Worm (Caenorhabditis elegans) whole organism, mixed stage, embryonic: ENCODE data around the gene nlp-1.

ENCODE experiments used
- M03D4.4 ChIP-seq: sonication (generic microtip); optimal IDR thresholded peaks from 2 replicates; lab custom pipeline; 2017; ENCODE audit warnings: mild to moderate bottlenecking, missing genetic modification characterization, missing compliant biosample characterization
- ces-1 ChIP-seq: fragments of 150-350 bp; optimal IDR thresholded peaks from 2 replicates; lab custom pipeline; 2014; ENCODE audit warnings: missing biosample characterization, missing genetic modification reagents, missing genetic modification characterization
- elt-1 ChIP-seq: sonication (generic microtip); optimal IDR thresholded peaks from 2 replicates; lab custom pipeline; 2017; ENCODE audit warnings: missing genetic modification characterization, mild to moderate bottlenecking, missing compliant biosample characterization, antibody characterized with exemption, moderate library complexity, borderline replicate concordance; ENCODE audit not compliant: insufficient read depth
- elt-3 ChIP-seq: fragments of 150-350 bp; optimal IDR thresholded peaks from 2 replicates; lab custom pipeline; 2014; ENCODE audit warnings: missing biosample characterization, missing genetic modification characterization
- lin-13 ChIP-seq: fragments of 150-350 bp; optimal IDR thresholded peaks from 2 replicates; lab custom pipeline; 2014; ENCODE audit warnings: missing biosample characterization, missing genetic modification characterization
- mep-1 ChIP-seq: fragments of 150-350 bp; optimal IDR thresholded peaks from 2 replicates; lab custom pipeline; 2017; ENCODE audit warnings: missing biosample characterization, missing genetic modification reagents, missing genetic modification characterization, inconsistent platforms
- nhr-12 ChIP-seq: fragments of 150-350 bp; optimal IDR thresholded peaks from 2 replicates; lab custom pipeline; 2014; ENCODE audit warnings: missing biosample characterization, missing genetic modification characterization
- nhr-2 ChIP-seq: fragments of 150-350 bp; optimal IDR thresholded peaks from 2 replicates; lab custom pipeline; 2014; ENCODE audit warnings: missing biosample characterization, missing genetic modification characterization
- nhr-28 ChIP-seq: fragments of 150-350 bp; optimal IDR thresholded peaks from 2 replicates; lab custom pipeline; 2014; ENCODE audit warnings: missing biosample characterization, missing genetic modification characterization
- nhr-76 ChIP-seq: sonication (generic microtip); optimal IDR thresholded peaks from 2 replicates; lab custom pipeline; 2017; ENCODE audit warnings: missing biosample characterization, missing genetic modification characterization
- pha-4 ChIP-seq: fragments of 150-350 bp; optimal IDR thresholded peaks from 2 replicates; lab custom pipeline; 2018; ENCODE audit warnings: missing biosample characterization, missing genetic modification reagents, missing genetic modification characterization
- unc-39 ChIP-seq: fragments of 150-350 bp; optimal IDR thresholded peaks from 2 replicates; lab custom pipeline; 2014; ENCODE audit warnings: missing biosample characterization, missing genetic modification characterization
- unc-62 ChIP-seq: fragments of 150-350 bp; optimal IDR thresholded peaks from 2 replicates; lab custom pipeline; 2014; ENCODE audit warnings: missing biosample characterization, missing genetic modification reagents, missing genetic modification characterization
- ztf-11 ChIP-seq: fragments of 150-350 bp; optimal IDR thresholded peaks from 2 replicates; lab custom pipeline; 2014; ENCODE audit warnings: missing biosample characterization, missing genetic modification characterization

DNA sequence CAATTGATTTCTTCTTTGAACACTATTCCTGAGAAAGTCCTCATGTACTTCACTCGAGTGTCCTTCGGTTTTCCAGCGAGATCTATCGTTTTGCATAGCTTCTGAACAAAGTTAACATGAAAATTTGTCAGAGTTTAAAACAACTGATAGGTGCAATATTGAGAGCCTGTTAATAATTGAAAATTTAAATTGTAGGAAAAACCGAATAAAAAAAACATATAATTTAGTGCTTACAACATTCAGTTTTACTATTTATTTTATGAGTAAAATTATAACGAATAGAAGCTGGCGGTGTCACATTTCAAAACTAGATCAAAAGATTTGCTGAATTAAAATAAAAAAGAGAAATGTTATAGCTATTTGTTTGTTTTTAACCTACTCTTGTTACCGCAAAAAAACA lies 34.2 kb upstream of the nlp-1 start, which contains the start of gene C02F12.8:
- TF ChIP-seq elt-1 (tag; lab: Kevin White, UChicago) (no peak), mep-1 (tag; lab: Kevin White, UChicago) (no peak), nhr-76 (tag; lab: Kevin White, UChicago) (no peak), nhr-28 (no peak), unc-62 (GFP tag; lab: Kevin White, UChicago) (no peak), M03D4.4 (tag; lab: Kevin White, UChicago) (no peak), nhr-12 (tag; lab: Kevin White, UChicago) (no peak), ces-1 (GFP tag; lab: Kevin White, UChicago) (no peak), nhr-2 (tag; lab: Kevin White, UChicago) (no peak), elt-3 (tag; lab: Kevin White, UChicago) (no peak), lin-13 (no peak), unc-39 (tag; lab: Kevin White, UChicago) (no peak), pha-4 (tag; lab: Kevin White, UChicago) (no peak), ztf-11 (tag; lab: Kevin White, UChicago) (no peak)
